Worm (Caenorhabditis elegans) whole organism, mixed stage, embryonic: ENCODE results near the gene R03D7.8.

Experiments
- blmp-1 ChIP-seq: fragments of 150-350 bp; optimal IDR thresholded peaks from 2 replicates; lab custom pipeline; 2014; ENCODE audit warnings: missing biosample characterization, missing genetic modification characterization
- flh-1 ChIP-seq: fragments of 200-800 bp; sonication (Bioruptor generic); optimal IDR thresholded peaks from 2 replicates; lab custom pipeline; 2018; ENCODE audit warnings: mild to moderate bottlenecking, missing genetic modification characterization, moderate library complexity, missing compliant biosample characterization
- lin-13 ChIP-seq: fragments of 150-350 bp; optimal IDR thresholded peaks from 2 replicates; lab custom pipeline; 2014; ENCODE audit warnings: missing biosample characterization, missing genetic modification characterization

DNA sequence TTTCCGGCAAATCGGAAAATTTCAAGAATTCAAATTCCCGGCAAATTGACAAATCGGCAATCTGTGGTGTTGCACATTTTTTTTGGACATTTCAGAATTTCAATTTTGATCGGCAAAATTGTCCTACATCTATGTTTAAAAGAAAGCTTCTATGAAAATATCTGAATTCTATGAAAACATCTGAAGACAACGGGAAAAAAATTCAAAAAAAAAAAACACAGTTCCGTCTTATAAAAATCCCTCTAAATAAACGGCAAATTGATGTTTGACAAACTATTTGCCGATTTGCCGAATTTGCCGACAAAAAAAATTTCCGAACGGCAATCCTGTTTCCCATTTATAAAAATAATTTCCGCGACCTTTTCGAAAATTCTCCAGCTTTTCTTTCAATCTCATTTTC, 42.3 kb downstream of the R03D7.8 start, which contains the start of gene F44F4.15:
- TF ChIP-seq lin-13 (tag; lab: Kevin White, UChicago) (no peak), flh-1 (GFP tag; lab: Kevin White, UChicago) (no peak), blmp-1 (tag; lab: Kevin White, UChicago) (no peak)
